Fruit fly (Drosophila melanogaster): ENCODE measurements around the gene CG11756.

DNA sequence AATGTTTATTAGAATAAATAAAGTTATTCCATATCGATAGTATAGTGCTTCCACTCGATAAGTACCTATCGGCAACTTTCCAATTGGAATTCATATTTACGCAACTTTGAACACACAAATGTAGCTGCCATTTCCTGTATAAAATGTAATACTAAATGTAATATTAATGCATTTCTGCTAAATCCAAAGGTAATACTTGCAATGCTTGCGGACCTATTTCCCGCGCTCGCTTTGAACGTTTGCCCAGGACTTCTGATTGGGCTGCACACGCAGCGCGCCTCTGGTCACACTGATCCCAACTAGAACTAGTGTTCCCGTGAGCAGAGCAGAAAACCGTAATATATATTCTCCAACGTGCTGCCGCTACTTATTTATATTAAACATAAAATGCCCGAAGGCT lies 21.5 kb downstream of the CG11756 start, which contains the start of gene dlg1:
- no peak for TF ChIP-seq EcR (GFP tag; optimal IDR thresholded peaks at IDR 0.05)
- TF ChIP-seq psq (optimal IDR thresholded peaks at IDR 0.05): no peak
